Worm (Caenorhabditis elegans) whole organism, mixed stage, embryonic: ENCODE measurements around the gene rpb-4.

Source experiments
- M03D4.4 ChIP-seq: sonication (generic microtip); optimal IDR thresholded peaks from 2 replicates; lab custom pipeline; 2017; ENCODE audit warnings: mild to moderate bottlenecking, missing genetic modification characterization, missing compliant biosample characterization
- blmp-1 ChIP-seq: fragments of 150-350 bp; optimal IDR thresholded peaks from 2 replicates; lab custom pipeline; 2014; ENCODE audit warnings: missing biosample characterization, missing genetic modification characterization
- ceh-39 ChIP-seq: fragments of 150-350 bp; optimal IDR thresholded peaks from 2 replicates; lab custom pipeline; 2014; ENCODE audit warnings: missing biosample characterization, missing genetic modification characterization
- ceh-43 ChIP-seq: fragments of 200-800 bp; sonication (Bioruptor generic); optimal IDR thresholded peaks from 2 replicates; lab custom pipeline; 2018; ENCODE audit warnings: mild to moderate bottlenecking, missing genetic modification characterization, moderate library complexity, missing compliant biosample characterization
- ceh-83 ChIP-seq: fragments of 200-800 bp; sonication (Bioruptor generic); optimal IDR thresholded peaks from 2 replicates; lab custom pipeline; 2018; ENCODE audit warnings: mild to moderate bottlenecking, missing genetic modification characterization, missing compliant biosample characterization
- ces-1 ChIP-seq: fragments of 150-350 bp; optimal IDR thresholded peaks from 2 replicates; lab custom pipeline; 2014; ENCODE audit warnings: missing biosample characterization, missing genetic modification reagents, missing genetic modification characterization
- cnd-1 ChIP-seq: fragments of 200-800 bp; sonication (Bioruptor generic); optimal IDR thresholded peaks from 2 replicates; lab custom pipeline; 2018; ENCODE audit warnings: mild to moderate bottlenecking, missing genetic modification characterization, missing compliant biosample characterization
- elt-1 ChIP-seq: sonication (generic microtip); optimal IDR thresholded peaks from 2 replicates; lab custom pipeline; 2017; ENCODE audit warnings: missing genetic modification characterization, mild to moderate bottlenecking, missing compliant biosample characterization, antibody characterized with exemption, moderate library complexity, borderline replicate concordance; ENCODE audit not compliant: insufficient read depth
- elt-3 ChIP-seq: fragments of 150-350 bp; optimal IDR thresholded peaks from 2 replicates; lab custom pipeline; 2014; ENCODE audit warnings: missing biosample characterization, missing genetic modification characterization
- flh-1 ChIP-seq: fragments of 200-800 bp; sonication (Bioruptor generic); optimal IDR thresholded peaks from 2 replicates; lab custom pipeline; 2018; ENCODE audit warnings: mild to moderate bottlenecking, missing genetic modification characterization, moderate library complexity, missing compliant biosample characterization
- ham-2 ChIP-seq: fragments of 200-800 bp; sonication (Bioruptor generic); optimal IDR thresholded peaks from 2 replicates; lab custom pipeline; 2018; ENCODE audit warnings: mild to moderate bottlenecking, missing genetic modification characterization, missing compliant biosample characterization
- hlh-1 ChIP-seq: fragments of 150-350 bp; optimal IDR thresholded peaks from 2 replicates; lab custom pipeline; 2014; ENCODE audit warnings: missing biosample characterization, missing genetic modification reagents, missing genetic modification characterization
- lin-13 ChIP-seq: fragments of 150-350 bp; optimal IDR thresholded peaks from 2 replicates; lab custom pipeline; 2014; ENCODE audit warnings: missing biosample characterization, missing genetic modification characterization
- lin-32 ChIP-seq: fragments of 200-800 bp; sonication (Bioruptor generic); optimal IDR thresholded peaks from 2 replicates; lab custom pipeline; 2018; ENCODE audit warnings: mild to moderate bottlenecking, missing genetic modification characterization, missing compliant biosample characterization
- mep-1 ChIP-seq: fragments of 150-350 bp; optimal IDR thresholded peaks from 2 replicates; lab custom pipeline; 2017; ENCODE audit warnings: missing biosample characterization, missing genetic modification reagents, missing genetic modification characterization, inconsistent platforms
- mls-2 ChIP-seq: sonication (generic microtip); optimal IDR thresholded peaks from 2 replicates; lab custom pipeline; 2016; ENCODE audit warnings: mild to moderate bottlenecking, missing genetic modification characterization, moderate library complexity, missing compliant biosample characterization
- nhr-12 ChIP-seq: fragments of 150-350 bp; optimal IDR thresholded peaks from 2 replicates; lab custom pipeline; 2014; ENCODE audit warnings: missing biosample characterization, missing genetic modification characterization
- nhr-2 ChIP-seq: fragments of 150-350 bp; optimal IDR thresholded peaks from 2 replicates; lab custom pipeline; 2014; ENCODE audit warnings: missing biosample characterization, missing genetic modification characterization
- nhr-237 ChIP-seq: fragments of 150-350 bp; optimal IDR thresholded peaks from 2 replicates; lab custom pipeline; 2014; ENCODE audit warnings: missing biosample characterization, missing genetic modification characterization
- nhr-28 ChIP-seq: fragments of 150-350 bp; optimal IDR thresholded peaks from 2 replicates; lab custom pipeline; 2014; ENCODE audit warnings: missing biosample characterization, missing genetic modification characterization
- nhr-76 ChIP-seq: sonication (generic microtip); optimal IDR thresholded peaks from 2 replicates; lab custom pipeline; 2017; ENCODE audit warnings: missing biosample characterization, missing genetic modification characterization
- pha-4 ChIP-seq: fragments of 150-350 bp; optimal IDR thresholded peaks from 2 replicates; lab custom pipeline; 2018; ENCODE audit warnings: missing biosample characterization, missing genetic modification reagents, missing genetic modification characterization
- sem-2 ChIP-seq: fragments of 200-800 bp; sonication (Bioruptor generic); optimal IDR thresholded peaks from 2 replicates; lab custom pipeline; 2018; ENCODE audit warnings: mild to moderate bottlenecking, missing genetic modification characterization, missing compliant biosample characterization
- snpc-4 ChIP-seq: fragments of 150-350 bp; optimal IDR thresholded peaks from 2 replicates; lab custom pipeline; 2014; ENCODE audit warnings: missing biosample characterization, missing genetic modification characterization
- tbx-8 ChIP-seq: fragments of 200-800 bp; sonication (Bioruptor generic); optimal IDR thresholded peaks from 2 replicates; lab custom pipeline; 2018; ENCODE audit warnings: mild to moderate bottlenecking, missing genetic modification characterization, moderate library complexity, missing compliant biosample characterization
- unc-120 ChIP-seq: sonication (generic microtip); optimal IDR thresholded peaks from 2 replicates; lab custom pipeline; 2017; ENCODE audit warnings: missing genetic modification characterization, missing compliant biosample characterization; ENCODE audit not compliant: poor library complexity, severe bottlenecking
- unc-62 ChIP-seq: fragments of 150-350 bp; optimal IDR thresholded peaks from 2 replicates; lab custom pipeline; 2014; ENCODE audit warnings: missing biosample characterization, missing genetic modification reagents, missing genetic modification characterization
- zip-8 ChIP-seq: fragments of 150-350 bp; optimal IDR thresholded peaks from 2 replicates; lab custom pipeline; 2014; ENCODE audit warnings: missing biosample characterization, missing genetic modification characterization
- ztf-11 ChIP-seq: fragments of 150-350 bp; optimal IDR thresholded peaks from 2 replicates; lab custom pipeline; 2014; ENCODE audit warnings: missing biosample characterization, missing genetic modification characterization

The rpb-4 gene

DNA sequence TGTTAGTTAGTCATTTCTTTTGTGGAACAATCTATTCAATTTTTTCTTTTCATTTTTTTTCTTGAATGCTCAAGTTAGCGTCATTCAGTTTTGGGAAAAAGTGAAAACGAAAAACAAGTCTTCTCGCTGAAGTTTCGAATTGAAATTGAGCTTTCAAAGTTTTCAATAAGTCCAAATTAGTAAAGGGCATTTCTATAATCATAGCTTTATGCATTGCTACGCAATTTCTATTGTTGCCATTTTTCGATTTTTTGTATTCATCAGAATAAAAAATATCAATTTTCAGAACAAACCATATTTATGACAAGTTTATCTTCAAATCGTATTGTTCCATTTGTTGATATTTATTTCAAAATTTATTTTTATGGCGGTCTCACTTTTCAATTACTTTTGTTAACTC, 33.9 kb downstream of the rpb-4 start, which contains the start of gene srd-55:
Gene srd-55, plus strand, starts transcription at position 301 of the 400 bp plus-strand sequence.
- TF ChIP-seq snpc-4 (tag; lab: Kevin White, UChicago) = no peak
- TF ChIP-seq, all 35 proteins: peak for 0

DNA sequence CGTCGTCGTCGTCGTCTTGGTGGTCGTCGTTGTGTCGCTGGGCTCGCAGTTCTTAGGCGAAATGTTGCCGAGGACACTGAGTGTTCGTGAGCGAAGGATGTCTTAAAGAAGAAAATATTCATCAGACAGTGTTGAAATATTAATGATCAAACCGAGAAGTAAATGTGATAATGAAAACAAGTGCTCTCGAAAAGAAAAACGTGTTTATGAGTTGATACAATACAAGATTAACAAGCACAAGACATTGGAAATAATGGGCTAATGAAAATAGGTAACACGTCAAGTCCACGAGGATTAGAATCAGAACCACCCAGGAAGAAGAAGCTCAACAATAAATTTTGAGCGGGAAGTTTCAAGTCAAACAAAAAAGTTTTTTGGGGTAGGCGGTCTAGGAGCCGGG, 37.6 kb downstream of the rpb-4 start, which contains the start of gene K02A2.5:
Gene K02A2.5, minus strand, starts transcription at position 101 of the 400 bp plus-strand sequence.
- TF ChIP-seq ztf-11 (tag; lab: Kevin White, UChicago) = no peak

DNA sequence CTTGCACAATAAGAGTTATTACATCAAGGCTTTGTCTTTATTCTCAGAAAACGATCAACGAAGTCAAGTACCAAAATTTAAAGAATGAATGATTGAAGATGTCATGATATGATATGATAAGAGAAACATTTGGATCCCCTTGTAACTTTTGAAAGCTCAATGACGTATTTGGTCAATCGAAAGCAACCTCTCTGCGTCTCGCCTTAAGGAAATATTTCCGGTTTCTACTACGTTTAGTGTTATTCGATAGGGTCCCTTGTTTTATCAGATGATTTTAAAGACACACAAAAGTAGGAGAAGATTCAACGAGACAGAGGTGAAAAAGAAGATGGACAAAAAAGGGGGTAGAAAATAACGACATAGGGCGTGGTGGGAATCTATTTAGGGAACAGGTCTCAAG, 39.0 kb downstream of the rpb-4 start:
- TF ChIP-seq ceh-43 (GFP tag; lab: Kevin White, UChicago) = no peak
- TF ChIP-seq snpc-4 (tag; lab: Kevin White, UChicago) = no peak
- TF ChIP-seq unc-62 (GFP tag; lab: Kevin White, UChicago) = no peak
- no peak for TF ChIP-seq mep-1 (tag; lab: Kevin White, UChicago)
- no peak for TF ChIP-seq mls-2 (tag; lab: Kevin White, UChicago)
- no peak for TF ChIP-seq tbx-8 (GFP tag; lab: Kevin White, UChicago)
- no peak for TF ChIP-seq nhr-76 (tag; lab: Kevin White, UChicago)
- no peak for TF ChIP-seq nhr-237 (tag; lab: Kevin White, UChicago)
- TF ChIP-seq cnd-1 (tag; lab: Kevin White, UChicago) = no peak
- TF ChIP-seq nhr-28 (tag; lab: Kevin White, UChicago) = no peak
- TF ChIP-seq elt-3 (tag; lab: Kevin White, UChicago) = no peak
- no peak for TF ChIP-seq ces-1 (GFP tag; lab: Kevin White, UChicago)
- TF ChIP-seq ceh-39 (tag; lab: Kevin White, UChicago) = no peak

DNA sequence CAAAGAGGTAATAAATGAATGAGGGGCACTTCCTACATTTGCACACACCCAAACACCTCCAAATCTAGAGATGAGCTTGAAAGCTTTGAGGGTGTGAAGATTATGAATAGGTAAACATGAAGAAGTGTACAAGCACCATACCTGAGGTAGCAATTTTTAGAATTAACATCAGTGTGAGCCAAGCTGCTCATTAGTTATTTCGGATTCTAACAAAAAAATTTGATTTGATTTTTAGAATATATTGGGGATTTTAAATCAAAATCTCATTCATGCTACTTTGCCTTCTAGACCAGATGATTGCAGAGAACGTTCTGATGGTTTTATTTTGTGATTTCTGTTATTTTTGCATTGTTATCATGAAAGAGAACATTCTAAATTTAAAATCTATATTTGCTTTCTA, 39.5 kb downstream of the rpb-4 start:
- no peak for TF ChIP-seq M03D4.4
- no peak for TF ChIP-seq pha-4 (tag; lab: Kevin White, UChicago)
- no peak for TF ChIP-seq ceh-39 (tag; lab: Kevin White, UChicago)
- TF ChIP-seq blmp-1 (tag; lab: Kevin White, UChicago) = no peak
- no peak for TF ChIP-seq ceh-83 (GFP tag; lab: Kevin White, UChicago)
- TF ChIP-seq nhr-28 (tag; lab: Kevin White, UChicago) = no peak
- TF ChIP-seq unc-62 (GFP tag; lab: Kevin White, UChicago) = no peak
- no peak for TF ChIP-seq ceh-43 (GFP tag; lab: Kevin White, UChicago)
- TF ChIP-seq hlh-1 (tag; lab: Kevin White, UChicago) = no peak
- no peak for TF ChIP-seq elt-1 (tag; lab: Kevin White, UChicago)
- no peak for TF ChIP-seq nhr-2 (tag; lab: Kevin White, UChicago)
- no peak for TF ChIP-seq ztf-11 (tag; lab: Kevin White, UChicago)
- no peak for TF ChIP-seq nhr-237 (tag; lab: Kevin White, UChicago)
- no peak for TF ChIP-seq zip-8 (tag; lab: Kevin White, UChicago)
- TF ChIP-seq ham-2 (GFP tag; lab: Kevin White, UChicago) = no peak

ce11 chrII:7419563-7419962, 45.3 kb downstream of the rpb-4 start:
- no peak for TF ChIP-seq ceh-43 (GFP tag; lab: Kevin White, UChicago)
- TF ChIP-seq cnd-1 (tag; lab: Kevin White, UChicago) = no peak
- no peak for TF ChIP-seq nhr-76 (tag; lab: Kevin White, UChicago)
- TF ChIP-seq blmp-1 (tag; lab: Kevin White, UChicago) = no peak
- no peak for TF ChIP-seq nhr-237 (tag; lab: Kevin White, UChicago)
- TF ChIP-seq ztf-11 (tag; lab: Kevin White, UChicago) = no peak
- TF ChIP-seq nhr-2 (tag; lab: Kevin White, UChicago) = no peak
- no peak for TF ChIP-seq hlh-1 (tag; lab: Kevin White, UChicago)
- no peak for TF ChIP-seq lin-32 (GFP tag; lab: Kevin White, UChicago)
- TF ChIP-seq flh-1 (GFP tag; lab: Kevin White, UChicago) = no peak
- no peak for TF ChIP-seq nhr-12
- TF ChIP-seq unc-120 (tag; lab: Kevin White, UChicago) = no peak
- TF ChIP-seq lin-13 (tag; lab: Kevin White, UChicago) = no peak
- TF ChIP-seq unc-62 (GFP tag; lab: Kevin White, UChicago) = no peak
- TF ChIP-seq ham-2 (GFP tag; lab: Kevin White, UChicago) = no peak
- no peak for TF ChIP-seq zip-8 (tag; lab: Kevin White, UChicago)
- TF ChIP-seq ceh-83 (GFP tag; lab: Kevin White, UChicago) = no peak
- no peak for TF ChIP-seq sem-2 (GFP tag; lab: Kevin White, UChicago)
- no peak for TF ChIP-seq elt-3 (tag; lab: Kevin White, UChicago)
